Worm (Caenorhabditis elegans): ENCODE measurements around the gene cyn-4.

Gene cyn-4

DNA sequence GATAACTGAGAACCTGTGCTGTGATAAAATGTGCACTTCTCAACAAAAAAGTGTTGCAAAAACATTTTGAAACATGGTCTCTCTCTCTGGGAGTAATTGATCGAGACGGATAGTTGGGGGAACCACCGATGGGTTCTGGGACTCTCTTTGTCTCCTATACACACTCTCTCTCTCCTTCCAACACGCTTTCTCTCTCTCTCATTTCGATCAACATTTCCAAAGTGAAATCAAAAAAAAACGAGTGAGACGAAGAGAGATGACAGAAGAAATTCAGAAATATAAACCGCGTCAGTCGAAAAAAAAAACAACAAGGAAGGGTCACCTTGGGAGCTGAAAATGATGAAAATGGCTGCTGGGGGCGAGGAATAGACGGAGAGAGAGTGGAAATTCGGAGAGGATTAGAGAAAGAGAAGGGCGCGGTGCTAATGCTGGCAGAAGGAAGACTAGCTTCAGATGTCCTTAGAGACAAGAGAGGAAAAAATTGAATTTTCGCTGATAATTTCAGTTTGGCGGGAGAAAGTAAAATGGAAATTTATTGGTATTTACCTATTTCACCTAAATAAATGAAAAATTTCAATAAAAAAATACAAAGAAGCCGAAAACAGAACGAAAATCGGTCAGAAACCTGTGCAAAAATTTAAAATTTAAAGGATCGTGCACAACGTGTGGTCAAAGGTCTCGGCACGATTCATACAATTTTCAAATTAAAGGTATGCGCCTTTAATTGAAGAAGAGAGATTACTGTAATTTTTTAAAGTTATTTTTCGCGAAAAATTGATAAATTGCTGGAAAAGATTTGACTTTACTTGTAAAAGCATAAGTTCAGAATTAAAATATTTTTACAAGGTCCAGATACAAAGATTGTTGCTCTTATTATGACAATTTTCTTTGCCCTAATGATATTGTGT lies 9.4 kb downstream of the cyn-4 start:
- no peak for TF ChIP-seq zag-1 (tag; optimal IDR thresholded peaks at IDR 0.05)
- TF ChIP-seq unc-55 (GFP tag; optimal IDR thresholded peaks at IDR 0.05), result peak; percentile 4
- peak; percentile 67 for TF ChIP-seq nhr-129 (tag; optimal IDR thresholded peaks at IDR 0.05)
- TF ChIP-seq blmp-1 (tag; optimal IDR thresholded peaks at IDR 0.05; ENCODE audit: insufficient read depth), result peak; percentile 76
- no peak for TF ChIP-seq nhr-237 (tag; optimal IDR thresholded peaks at IDR 0.05)
- TF ChIP-seq nhr-25 (tag; optimal IDR thresholded peaks at IDR 0.05), result peak; percentile 12
- peak; percentile 6 for TF ChIP-seq C34F6.9 (tag; optimal IDR thresholded peaks at IDR 0.05)

DNA sequence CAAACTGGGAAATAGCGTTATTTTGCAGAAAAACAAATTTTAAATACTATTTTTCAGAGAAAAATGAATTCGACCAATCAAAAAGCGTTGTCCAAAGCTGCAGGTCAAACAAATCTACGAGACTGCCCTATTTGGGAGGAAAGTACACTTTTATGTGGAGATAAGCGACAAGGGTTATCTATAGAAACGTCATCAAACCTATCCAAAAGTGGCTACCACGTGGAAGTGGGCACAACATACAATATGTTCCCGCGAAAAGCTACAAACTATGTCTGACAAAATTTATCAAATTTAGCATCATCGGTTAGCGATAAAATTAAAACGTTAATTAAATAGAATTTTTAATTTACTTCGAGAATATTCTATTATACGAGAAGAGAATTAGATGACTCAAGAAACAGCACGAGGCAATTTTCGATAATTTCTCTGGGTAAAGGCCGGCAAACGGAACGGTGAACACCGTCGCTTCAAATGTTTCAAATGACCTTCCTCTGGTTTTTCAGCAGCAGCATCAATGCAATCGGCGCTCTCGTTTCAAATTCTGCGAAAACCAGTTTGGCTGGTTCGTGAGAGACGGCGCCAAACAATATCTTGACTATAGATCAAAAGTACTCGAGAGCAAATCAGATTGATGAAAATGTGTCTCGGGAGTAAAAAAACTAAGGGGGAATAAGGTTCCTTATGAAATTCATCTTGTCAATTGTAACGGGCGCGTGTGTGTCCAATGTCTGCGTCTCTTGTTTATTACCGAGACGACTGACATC lies 10.5 kb downstream of the cyn-4 start:
- TF ChIP-seq ama-1 (optimal IDR thresholded peaks at IDR 0.05) (no peak), nhr-129 (tag; optimal IDR thresholded peaks at IDR 0.05) (no peak), dmd-4 (tag; optimal IDR thresholded peaks at IDR 0.05) (no peak), lsy-2 (tag; optimal IDR thresholded peaks at IDR 0.05) (peak in 1 of 2 experiments; percentile 2), nhr-6 (tag; optimal IDR thresholded peaks at IDR 0.05) (no peak), nhr-77 (tag; optimal IDR thresholded peaks at IDR 0.05) (no peak), alr-1 (tag; optimal IDR thresholded peaks at IDR 0.05) (no peak), F13H6.1 (tag; optimal IDR thresholded peaks at IDR 0.05) (no peak), ceh-16 (tag; optimal IDR thresholded peaks at IDR 0.05) (no peak), unc-55 (GFP tag; optimal IDR thresholded peaks at IDR 0.05) (no peak), ztf-1 (GFP tag; conservative IDR thresholded peaks at IDR 0.05) (no peak), nhr-25 (tag; optimal IDR thresholded peaks at IDR 0.05) (peak; percentile 52), unc-62 (GFP tag; optimal IDR thresholded peaks at IDR 0.05) (no peak), nhr-21 (tag; optimal IDR thresholded peaks at IDR 0.05) (peak; percentile 28), nhr-11 (tag; optimal IDR thresholded peaks at IDR 0.05) (no peak), R02D3.7 (tag; optimal IDR thresholded peaks at IDR 0.05) (no peak), Y55F3AM.14 (GFP tag; optimal IDR thresholded peaks at IDR 0.05) (no peak), ztf-11 (tag; optimal IDR thresholded peaks at IDR 0.05) (no peak), mdl-1 (tag; optimal IDR thresholded peaks at IDR 0.05) (no peak), mab-5 (tag; optimal IDR thresholded peaks at IDR 0.05) (no peak), ZK546.5 (tag; optimal IDR thresholded peaks at IDR 0.05) (no peak), egl-27 (tag; optimal IDR thresholded peaks at IDR 0.05) (no peak), ceh-82 (tag; optimal IDR thresholded peaks at IDR 0.05) (no peak), skn-1 (tag; optimal IDR thresholded peaks at IDR 0.05) (no peak), peb-1 (tag; optimal IDR thresholded peaks at IDR 0.05) (no peak), lin-11 (tag; optimal IDR thresholded peaks at IDR 0.05) (no peak), nhr-237 (tag; optimal IDR thresholded peaks at IDR 0.05) (no peak), nhr-23 (tag; optimal IDR thresholded peaks at IDR 0.05) (no peak), aly-2 (tag; optimal IDR thresholded peaks at IDR 0.05) (no peak), elt-1 (tag; optimal IDR thresholded peaks at IDR 0.05) (no peak), snpc-4 (tag; optimal IDR thresholded peaks at IDR 0.05) (no peak), mbf-1 (tag; optimal IDR thresholded peaks at IDR 0.05) (no peak), crh-2 (tag; optimal IDR thresholded peaks at IDR 0.05) (peak; percentile 77), sem-4 (tag; optimal IDR thresholded peaks at IDR 0.05) (peak; percentile 2), fos-1 (tag; optimal IDR thresholded peaks at IDR 0.05) (peak; percentile 28), unc-39 (tag; optimal IDR thresholded peaks at IDR 0.05) (no peak), gmeb-1 (tag; optimal IDR thresholded peaks at IDR 0.05) (no peak), zag-1 (tag; optimal IDR thresholded peaks at IDR 0.05) (no peak), lin-39 (tag; optimal IDR thresholded peaks at IDR 0.05) (no peak), C34F6.9 (tag; optimal IDR thresholded peaks at IDR 0.05) (no peak), sma-3 (GFP tag; optimal IDR thresholded peaks at IDR 0.05) (peak; percentile 40), lin-13 (GFP tag; optimal IDR thresholded peaks at IDR 0.05) (no peak), sma-9 (GFP tag; optimal IDR thresholded peaks at IDR 0.05) (peak; percentile 87), sma-9 (tag; optimal IDR thresholded peaks at IDR 0.05) (no peak), nhr-10 (tag; optimal IDR thresholded peaks at IDR 0.05) (no peak), nhr-12 (tag; optimal IDR thresholded peaks at IDR 0.05) (no peak)
